Fruit fly (Drosophila melanogaster) whole organism, wandering third instar larva: ENCODE results near the gene CG15449.

Source experiments
- CG32264 ChIP-seq: fragments of 200-800 bp; sonication (Bioruptor generic); optimal IDR thresholded peaks from 2 replicates; lab custom pipeline; 2016; ENCODE audit warnings: missing biosample characterization, missing genetic modification characterization
- CrebA ChIP-seq: fragments of 200-800 bp; sonication (Bioruptor generic); optimal IDR thresholded peaks from 2 replicates; lab custom pipeline; 2016; ENCODE audit warnings: missing biosample characterization, mild to moderate bottlenecking, missing genetic modification characterization, borderline replicate concordance
- Hnf4 ChIP-seq: fragments of 200-800 bp; sonication (Bioruptor generic); optimal IDR thresholded peaks from 2 replicates; lab custom pipeline; 2016; ENCODE audit warnings: missing biosample characterization, mild to moderate bottlenecking, missing genetic modification characterization
- Vsx2 ChIP-seq: fragments of 200-300, 225-300 bp; sonication (Bioruptor generic); optimal IDR thresholded peaks from 2 replicates; lab custom pipeline; 2018; ENCODE audit warnings: missing biosample characterization, missing genetic modification characterization; ENCODE audit not compliant: partially characterized antibody
- pan ChIP-seq: fragments of >200 bp; optimal IDR thresholded peaks from 2 replicates; lab custom pipeline; 2017
- psq ChIP-seq: fragments of 200-800 bp; sonication (Bioruptor generic); optimal IDR thresholded peaks from 3 replicates; lab custom pipeline; 2017; ENCODE audit warnings: missing biosample characterization, mild to moderate bottlenecking, missing genetic modification characterization, moderate library complexity
- sage ChIP-seq: fragments of 200-800 bp; sonication (Bioruptor generic); optimal IDR thresholded peaks from 2 replicates; lab custom pipeline; 2016; ENCODE audit warnings: missing biosample characterization, mild to moderate bottlenecking, missing genetic modification characterization
- woc ChIP-seq: sonication (Bioruptor generic); optimal IDR thresholded peaks from 2 replicates; lab custom pipeline; 2016; ENCODE audit warnings: missing biosample characterization, mild to moderate bottlenecking, missing genetic modification characterization

dm6 chrX:21035938-21036324 lies 4.5 kb downstream of the CG15449 start:
- peak; percentile 13 for TF ChIP-seq woc (GFP tag; lab: Kevin White, UChicago)
- TF ChIP-seq Hnf4 (GFP tag; lab: Kevin White, UChicago): no peak
- no peak for TF ChIP-seq Vsx2
- no peak for TF ChIP-seq CrebA (GFP tag; lab: Kevin White, UChicago)
- no peak for TF ChIP-seq CG32264
- no peak for TF ChIP-seq psq (GFP tag; lab: Kevin White, UChicago)
- no peak for TF ChIP-seq sage (GFP tag; lab: Kevin White, UChicago)
- no peak for TF ChIP-seq pan (lab: Kevin White, UChicago)
